Worm (Caenorhabditis elegans): ENCODE measurements around the gene T05A7.6.

- no peak for TF ChIP-seq ces-1 (GFP tag; optimal IDR thresholded peaks at IDR 0.05)
- TF ChIP-seq ham-2 (GFP tag; optimal IDR thresholded peaks at IDR 0.05) = no peak
- no peak for TF ChIP-seq unc-62 (GFP tag; optimal IDR thresholded peaks at IDR 0.05)
- no peak for TF ChIP-seq drap-1 (GFP tag; optimal IDR thresholded peaks at IDR 0.05)
- no peak for TF ChIP-seq nhr-237 (tag; optimal IDR thresholded peaks at IDR 0.05)
- no peak for TF ChIP-seq blmp-1 (tag; optimal IDR thresholded peaks at IDR 0.05)
- TF ChIP-seq ztf-11 (tag; optimal IDR thresholded peaks at IDR 0.05) = no peak
- TF ChIP-seq sptf-1 (tag; optimal IDR thresholded peaks at IDR 0.05) = no peak
- no peak for TF ChIP-seq pha-4 (tag; optimal IDR thresholded peaks at IDR 0.05)
- TF ChIP-seq elt-3 (tag; optimal IDR thresholded peaks at IDR 0.05) = no peak
These were observed 49.9 kb downstream of the T05A7.6 start, which contains the start of gene clec-139 for ce11 chrII:4621650-4622049.

Measured in whole organism, mixed stage, embryonic.